Worm (Caenorhabditis elegans) whole organism, L4 larva: ENCODE measurements around the gene snpc-3.1.
"Not testable (repeated sequence)": the region's sequence is repeated elsewhere in the genome, so short reads cannot be mapped to it uniquely, and the experiment has no call there.

ENCODE experiments used
- jun-1 ChIP-seq: fragments of 150-350 bp; optimal IDR thresholded peaks from 2 replicates; lab custom pipeline; 2014; ENCODE audit warnings: missing biosample characterization, missing genetic modification reagents, missing genetic modification characterization
- lin-13 ChIP-seq: fragments of 150-350 bp; optimal IDR thresholded peaks from 2 replicates; lab custom pipeline; 2014; ENCODE audit warnings: missing biosample characterization, missing genetic modification reagents, missing genetic modification characterization
- pqm-1 ChIP-seq: sonication (generic microtip); optimal IDR thresholded peaks from 2 replicates; lab custom pipeline; 2017; ENCODE audit warnings: missing biosample characterization, missing genetic modification characterization
- spr-3 ChIP-seq: fragments of 200-800 bp; sonication (Bioruptor generic); optimal IDR thresholded peaks from 2 replicates; lab custom pipeline; 2018; ENCODE audit warnings: mild to moderate bottlenecking, missing genetic modification characterization, missing compliant biosample characterization
- unc-62 ChIP-seq, 3 experiments: fragments of 150-350 bp in 1 of 3; sonication (generic microtip); optimal IDR thresholded peaks in 2 of 3; peaks in 1 of 3; 1 replicate in 1 of 3; 2 replicates in 2 of 3; lab custom pipeline; 2014 to 2017; ENCODE audit warnings: missing biosample characterization in 3 of 3, missing genetic modification characterization in 3 of 3, missing genetic modification reagents in 3 of 3, missing genotype in 1 of 3

ce11 chrIV:5486208-5486731, at the start of gene snpc-3.1, which contains the start of gene puf-7:
- TF ChIP-seq unc-62 (GFP tag; optimal IDR thresholded peaks at IDR 0.05 in 1 of 2; lab: Kevin White, UChicago); unc-62 (tag; optimal IDR thresholded peaks at IDR 0.05; lab: Kevin White, UChicago); lin-13 (GFP tag; lab: Kevin White, UChicago); jun-1 (tag; lab: Kevin White, UChicago); spr-3 (GFP tag; lab: Kevin White, UChicago); pqm-1: not testable (repeated sequence)
